Worm (Caenorhabditis elegans) whole organism, L3 larva: ENCODE data around the gene T28B11.1.
A peak's percentile ranks its signal among the peaks of the same experiment; 100 is the strongest.

ENCODE experiments used
- mdl-1 ChIP-seq: fragments of 150-350 bp; optimal IDR thresholded peaks from 2 replicates; lab custom pipeline; 2014; ENCODE audit warnings: missing biosample characterization, missing genetic modification characterization
- pha-4 ChIP-seq: fragments of 150-350 bp; optimal IDR thresholded peaks from 2 replicates; lab custom pipeline; 2014; ENCODE audit warnings: missing biosample characterization, missing genetic modification reagents, missing genetic modification characterization
- skn-1 ChIP-seq: fragments of 150-350 bp; optimal IDR thresholded peaks from 2 replicates; lab custom pipeline; 2014; ENCODE audit warnings: missing biosample characterization, missing genetic modification characterization
- zag-1 ChIP-seq: fragments of 150-350 bp; optimal IDR thresholded peaks from 2 replicates; lab custom pipeline; 2014; ENCODE audit warnings: missing biosample characterization, missing genetic modification characterization

DNA sequence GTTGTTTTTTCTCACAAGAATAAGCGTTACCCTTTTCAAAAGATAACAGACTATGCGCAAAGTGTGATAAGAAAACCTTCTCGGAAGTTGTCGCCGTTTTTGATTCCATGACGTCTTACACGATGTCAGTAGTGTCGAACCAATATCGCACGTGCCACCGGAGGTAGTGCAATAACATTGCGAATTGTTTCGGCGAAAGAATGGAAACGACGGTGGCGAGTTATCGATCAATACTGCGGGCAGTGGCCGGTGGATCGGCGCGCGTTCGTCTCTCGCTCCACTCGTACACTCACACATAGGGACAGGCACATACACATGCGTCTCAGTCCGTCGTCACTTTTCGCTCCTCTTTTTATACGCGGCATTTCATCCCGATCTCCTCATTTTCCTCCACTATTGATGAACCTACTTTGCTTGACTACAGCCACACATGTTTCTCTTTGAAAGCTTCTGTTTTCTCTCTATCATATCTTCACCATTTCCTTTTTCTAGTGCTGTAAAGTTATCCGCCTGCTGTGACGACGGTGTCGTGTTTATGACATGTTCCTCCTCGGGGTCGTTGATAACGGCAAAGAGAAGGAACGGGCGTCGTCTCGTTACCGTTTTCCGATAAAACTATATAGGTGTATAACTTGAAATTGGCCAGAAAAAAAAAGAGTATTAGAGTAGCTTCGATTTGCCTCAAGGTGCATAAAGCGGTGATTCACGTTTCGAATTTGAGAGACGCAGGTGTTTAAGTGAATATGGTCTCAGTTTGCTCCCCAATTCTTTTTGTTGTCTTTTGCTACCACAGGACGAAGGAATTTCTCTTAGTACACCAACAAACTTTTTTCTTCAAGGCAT is 50.9 kb downstream of the T28B11.1 start:
- TF ChIP-seq mdl-1 (tag; lab: Kevin White, UChicago) (peak; percentile 67), skn-1 (tag; lab: Kevin White, UChicago) (no peak), zag-1 (tag; lab: Kevin White, UChicago) (no peak), pha-4 (tag; lab: Kevin White, UChicago) (peak; percentile 7)
